Worm (Caenorhabditis elegans) whole organism, mixed stage, embryonic: ENCODE data around the gene cwp-1.

Experiments used
- blmp-1 ChIP-seq: fragments of 150-350 bp; optimal IDR thresholded peaks from 2 replicates; lab custom pipeline; 2014; ENCODE audit warnings: missing biosample characterization, missing genetic modification characterization
- drap-1 ChIP-seq: fragments of 200-800 bp; sonication (Bioruptor generic); optimal IDR thresholded peaks from 3 replicates; lab custom pipeline; 2018; ENCODE audit warnings: mild to moderate bottlenecking, missing genetic modification characterization, missing compliant biosample characterization
- elt-3 ChIP-seq: fragments of 150-350 bp; optimal IDR thresholded peaks from 2 replicates; lab custom pipeline; 2014; ENCODE audit warnings: missing biosample characterization, missing genetic modification characterization
- nhr-2 ChIP-seq: fragments of 150-350 bp; optimal IDR thresholded peaks from 2 replicates; lab custom pipeline; 2014; ENCODE audit warnings: missing biosample characterization, missing genetic modification characterization
- nhr-28 ChIP-seq: fragments of 150-350 bp; optimal IDR thresholded peaks from 2 replicates; lab custom pipeline; 2014; ENCODE audit warnings: missing biosample characterization, missing genetic modification characterization
- snpc-4 ChIP-seq: fragments of 150-350 bp; optimal IDR thresholded peaks from 2 replicates; lab custom pipeline; 2014; ENCODE audit warnings: missing biosample characterization, missing genetic modification characterization
- tbx-8 ChIP-seq: fragments of 200-800 bp; sonication (Bioruptor generic); optimal IDR thresholded peaks from 2 replicates; lab custom pipeline; 2018; ENCODE audit warnings: mild to moderate bottlenecking, missing genetic modification characterization, moderate library complexity, missing compliant biosample characterization
- unc-120 ChIP-seq: sonication (generic microtip); optimal IDR thresholded peaks from 2 replicates; lab custom pipeline; 2017; ENCODE audit warnings: missing genetic modification characterization, missing compliant biosample characterization; ENCODE audit not compliant: poor library complexity, severe bottlenecking
- unc-62 ChIP-seq: fragments of 150-350 bp; optimal IDR thresholded peaks from 2 replicates; lab custom pipeline; 2014; ENCODE audit warnings: missing biosample characterization, missing genetic modification reagents, missing genetic modification characterization
- zip-8 ChIP-seq: fragments of 150-350 bp; optimal IDR thresholded peaks from 2 replicates; lab custom pipeline; 2014; ENCODE audit warnings: missing biosample characterization, missing genetic modification characterization

DNA sequence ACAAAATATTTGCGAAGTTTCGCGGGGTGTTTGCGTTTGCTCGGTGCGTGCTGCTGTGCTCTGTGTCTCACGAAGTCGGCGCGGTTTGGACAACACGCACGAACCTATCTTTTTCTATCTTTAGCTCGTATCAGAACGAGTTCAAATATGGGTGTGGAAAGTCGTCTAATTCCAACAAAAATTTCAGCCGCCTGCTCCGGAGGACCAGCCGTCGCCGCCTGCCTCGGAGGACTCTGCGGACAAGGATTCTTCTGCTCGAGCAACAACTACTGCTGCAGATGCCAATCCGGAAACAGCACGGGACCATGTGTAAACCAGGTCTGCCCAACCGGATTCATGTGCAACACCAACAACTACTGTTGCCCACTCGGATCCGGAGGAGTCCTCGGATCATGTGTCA is 39.1 kb downstream of the cwp-1 start:
- TF ChIP-seq elt-3 (tag; lab: Kevin White, UChicago) (no peak), tbx-8 (no peak), zip-8 (tag; lab: Kevin White, UChicago) (no peak), snpc-4 (tag; lab: Kevin White, UChicago) (no peak), nhr-28 (no peak), nhr-2 (tag; lab: Kevin White, UChicago) (no peak), unc-120 (tag; lab: Kevin White, UChicago) (no peak), blmp-1 (no peak), unc-62 (GFP tag; lab: Kevin White, UChicago) (no peak), drap-1 (GFP tag; lab: Kevin White, UChicago) (no peak)
